In the genomic region with DNA sequence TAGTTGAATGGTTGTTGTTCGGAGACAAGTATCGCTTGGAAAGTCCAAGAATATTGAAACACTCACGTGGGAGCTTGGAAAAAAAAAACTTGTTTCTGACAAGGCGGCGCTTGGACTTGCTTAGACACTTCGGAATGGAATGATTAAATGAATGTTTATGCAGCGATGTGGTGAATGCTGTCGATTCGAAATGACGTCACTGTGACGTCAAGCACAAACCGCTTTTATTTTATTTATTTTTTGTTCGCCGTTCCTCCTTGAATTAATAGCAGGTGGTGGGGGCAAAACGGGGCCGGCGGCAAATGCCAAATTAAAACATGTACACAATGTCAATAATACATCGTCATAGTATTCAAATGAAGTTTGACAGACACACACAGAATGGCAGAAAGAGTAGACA, we compare ENCODE assay signal across 3 fruit fly cellular contexts.
A peak's percentile ranks its signal among the peaks of the same experiment; 100 is the strongest.
TF ChIP-seq lines count a peak whose summit lies in the region.

No protein-coding gene starts in this region.

- no peak for TF ChIP-seq CTCF in whole organism, embryonic (GFP tag; optimal IDR thresholded peaks at IDR 0.05; lab: Kevin White, UChicago)

TF ChIP-seq in whole organism, adult, 20 proteins besides CTCF, POLR2A, EP300 and RAD21:
- TF ChIP-seq CG7101 (tag; optimal IDR thresholded peaks at IDR 0.05; lab: Kevin White, UChicago) (no peak), CG7045 (GFP tag; optimal IDR thresholded peaks at IDR 0.05; lab: Kevin White, UChicago) (no peak), Crg-1 (GFP tag; optimal IDR thresholded peaks at IDR 0.05; lab: Kevin White, UChicago) (no peak), toe (GFP tag; optimal IDR thresholded peaks at IDR 0.05; lab: Kevin White, UChicago) (no peak), cic (GFP tag; optimal IDR thresholded peaks at IDR 0.05; lab: Kevin White, UChicago) (peak; percentile 11)
TF ChIP-seq in whole organism, adult: peak in this region for 1.

TF ChIP-seq in whole organism, embryonic, 481 proteins besides CTCF, POLR2A, EP300 and RAD21:
- TF ChIP-seq trh (GFP tag; optimal IDR thresholded peaks at IDR 0.05; lab: Kevin White, UChicago) (no peak), abd-A (tag; optimal IDR thresholded peaks at IDR 0.05; lab: Kevin White, UChicago) (peak; percentile 13), nom (GFP tag; optimal IDR thresholded peaks at IDR 0.05; lab: Kevin White, UChicago) (no peak), sd (tag; optimal IDR thresholded peaks at IDR 0.05; lab: Kevin White, UChicago) (peak; percentile 87), slou (GFP tag; optimal IDR thresholded peaks at IDR 0.05; lab: Kevin White, UChicago) (no peak), chinmo (GFP tag; IDR thresholded peaks at IDR 0.05; lab: Robert Waterston, UW; ENCODE audit: partially characterized antibody) (0 out of 4 replicates have a peak, but pooled peaks have one; percentile 71), da (GFP tag; optimal IDR thresholded peaks at IDR 0.05; lab: Kevin White, UChicago) (no peak), CG10543 (GFP tag; optimal IDR thresholded peaks at IDR 0.05; lab: Kevin White, UChicago) (peak; percentile 1), dati (GFP tag; IDR thresholded peaks at IDR 0.05; lab: Robert Waterston, UW) (0 out of 2 replicates have a peak, but pooled peaks have one; percentile 7)

TF ChIP-seq in whole organism, prepupa, 60 proteins besides CTCF, POLR2A, EP300 and RAD21:
- TF ChIP-seq Ets96B (tag; optimal IDR thresholded peaks at IDR 0.05; lab: Kevin White, UChicago) (no peak), fkh (GFP tag; optimal IDR thresholded peaks at IDR 0.05; lab: Kevin White, UChicago) (peak; percentile 59), CG7368 (GFP tag; optimal IDR thresholded peaks at IDR 0.05; lab: Kevin White, UChicago) (no peak), Gug (GFP tag; IDR thresholded peaks at IDR 0.05; lab: Robert Waterston, UW) (no peak), CG8119 (GFP tag; IDR thresholded peaks at IDR 0.05; lab: Robert Waterston, UW) (no peak), CG11294 (GFP tag; IDR thresholded peaks at IDR 0.05; lab: Robert Waterston, UW) (no peak), CG6163 (GFP tag; IDR thresholded peaks at IDR 0.05; lab: Robert Waterston, UW) (no peak), Sox15 (GFP tag; optimal IDR thresholded peaks at IDR 0.05; lab: Kevin White, UChicago) (no peak)
